Fruit fly (Drosophila melanogaster): ENCODE results near the gene Sras.

Sras gene

dm6 chr3L:5578595-5578994 lies 15.0 kb downstream of the Sras start:
- no peak for TF ChIP-seq fru (GFP tag; optimal IDR thresholded peaks at IDR 0.05)
- TF ChIP-seq psq (GFP tag; optimal IDR thresholded peaks at IDR 0.05), result no peak
- no peak for TF ChIP-seq CrebA (GFP tag; optimal IDR thresholded peaks at IDR 0.05; ENCODE audit: borderline replicate concordance)
- TF ChIP-seq Vsx2 (GFP tag; optimal IDR thresholded peaks at IDR 0.05; ENCODE audit: partially characterized antibody), result no peak
- no peak for TF ChIP-seq Sp1 (GFP tag; optimal IDR thresholded peaks at IDR 0.05)
- TF ChIP-seq pan (optimal IDR thresholded peaks at IDR 0.05), result no peak
- no peak for TF ChIP-seq jim (GFP tag; optimal IDR thresholded peaks at IDR 0.05)
- no peak for TF ChIP-seq rgr (GFP tag; optimal IDR thresholded peaks at IDR 0.05)
- no peak for TF ChIP-seq dl (GFP tag; optimal IDR thresholded peaks at IDR 0.05; ENCODE audit: insufficient read depth in 1 of 2, partially characterized antibody in 2 of 2)

dm6 chr3L:5579762-5580161 lies 16.2 kb downstream of the Sras start:
- TF ChIP-seq fru (GFP tag; optimal IDR thresholded peaks at IDR 0.05) (peak; percentile 5), CG9705 (GFP tag; optimal IDR thresholded peaks at IDR 0.05) (no peak), Sp1 (GFP tag; optimal IDR thresholded peaks at IDR 0.05) (peak; percentile 20)

- TF ChIP-seq Rel (GFP tag; optimal IDR thresholded peaks at IDR 0.05), result no peak
- peak; percentile 82 for TF ChIP-seq Rel (tag; optimal IDR thresholded peaks at IDR 0.05)
- TF ChIP-seq Dif (GFP tag; optimal IDR thresholded peaks at IDR 0.05; ENCODE audit: partially characterized antibody), result no peak
Observed at dm6 chr3L:5580490-5581116, 17.0 kb downstream of the Sras start.

- TF ChIP-seq brk (GFP tag; optimal IDR thresholded peaks at IDR 0.05) (no peak), foxo (GFP tag; optimal IDR thresholded peaks at IDR 0.05) (no peak), Myc (optimal IDR thresholded peaks at IDR 0.05) (no peak), Hr78 (GFP tag; optimal IDR thresholded peaks at IDR 0.05) (no peak), pan (optimal IDR thresholded peaks at IDR 0.05) (no peak), Vsx2 (GFP tag; optimal IDR thresholded peaks at IDR 0.05; ENCODE audit: partially characterized antibody) (no peak), HLH106 (tag; optimal IDR thresholded peaks at IDR 0.05) (no peak), CG9705 (GFP tag; optimal IDR thresholded peaks at IDR 0.05) (no peak), Mio (GFP tag; optimal IDR thresholded peaks at IDR 0.05) (no peak)
Observed at dm6 chr3L:5581542-5581941, 18.0 kb downstream of the Sras start.

dm6 chr3L:5583295-5583707 lies 19.7 kb downstream of the Sras start:
- TF ChIP-seq CG9705 (GFP tag; optimal IDR thresholded peaks at IDR 0.05) (peak; percentile 73), Hnf4 (GFP tag; optimal IDR thresholded peaks at IDR 0.05) (no peak), sv (GFP tag; optimal IDR thresholded peaks at IDR 0.05) (peak; percentile 74), psq (GFP tag; optimal IDR thresholded peaks at IDR 0.05) (peak; percentile 52), ey (GFP tag; optimal IDR thresholded peaks at IDR 0.05) (peak; percentile 85), dmrt93B (GFP tag; optimal IDR thresholded peaks at IDR 0.05) (no peak), HLH106 (tag; optimal IDR thresholded peaks at IDR 0.05) (peak; percentile 86), GATAd (GFP tag; optimal IDR thresholded peaks at IDR 0.05) (peak; percentile 61), rgr (GFP tag; optimal IDR thresholded peaks at IDR 0.05) (peak; percentile 77), foxo (GFP tag; optimal IDR thresholded peaks at IDR 0.05) (peak in 1 of 2 experiments; percentile 7), Rel (GFP tag; optimal IDR thresholded peaks at IDR 0.05) (no peak), Rel (tag; optimal IDR thresholded peaks at IDR 0.05) (no peak), woc (GFP tag; optimal IDR thresholded peaks at IDR 0.05) (no peak), fru (GFP tag; optimal IDR thresholded peaks at IDR 0.05) (peak; percentile 81), Hr83 (GFP tag; optimal IDR thresholded peaks at IDR 0.05; ENCODE audit: poor library complexity, severe bottlenecking) (peak; percentile 65), pan (optimal IDR thresholded peaks at IDR 0.05) (no peak), CG32264 (GFP tag; optimal IDR thresholded peaks at IDR 0.05) (peak; percentile 64)

- TF ChIP-seq foxo (GFP tag; optimal IDR thresholded peaks at IDR 0.05) (no peak), lola (GFP tag; optimal IDR thresholded peaks at IDR 0.05) (no peak), Hr83 (GFP tag; optimal IDR thresholded peaks at IDR 0.05; ENCODE audit: poor library complexity, severe bottlenecking) (no peak), dmrt93B (GFP tag; optimal IDR thresholded peaks at IDR 0.05) (no peak), pan (optimal IDR thresholded peaks at IDR 0.05) (no peak), psq (GFP tag; optimal IDR thresholded peaks at IDR 0.05) (no peak), Vsx2 (GFP tag; optimal IDR thresholded peaks at IDR 0.05; ENCODE audit: partially characterized antibody) (no peak), dsf (GFP tag; optimal IDR thresholded peaks at IDR 0.05; ENCODE audit: borderline replicate concordance) (no peak), N (GFP tag; optimal IDR thresholded peaks at IDR 0.05) (no peak), woc (GFP tag; optimal IDR thresholded peaks at IDR 0.05) (no peak), Jra (GFP tag; optimal IDR thresholded peaks at IDR 0.05) (no peak), fru (GFP tag; optimal IDR thresholded peaks at IDR 0.05) (no peak), br (GFP tag; optimal IDR thresholded peaks at IDR 0.05) (no peak), sv (GFP tag; optimal IDR thresholded peaks at IDR 0.05) (no peak), sage (GFP tag; optimal IDR thresholded peaks at IDR 0.05) (no peak), Sp1 (GFP tag; optimal IDR thresholded peaks at IDR 0.05) (no peak)
Observed at dm6 chr3L:5592437-5592836, 28.9 kb downstream of the Sras start, which contains the start of gene spo. spo (minus strand) TSS chr3L:5592571.

All from whole organism, wandering third instar larva.